Worm (Caenorhabditis elegans) whole organism, early embryonic: ENCODE results near the gene scl-23.

Experiments used
- B0310.2 ChIP-seq: sonication (generic microtip); optimal IDR thresholded peaks from 2 replicates; lab custom pipeline; 2016; ENCODE audit warnings: mild to moderate bottlenecking, missing genetic modification characterization, missing compliant biosample characterization
- F13C5.2 ChIP-seq: sonication (generic microtip); optimal IDR thresholded peaks from 2 replicates; lab custom pipeline; 2017; ENCODE audit warnings: mild to moderate bottlenecking, missing genetic modification characterization, inconsistent platforms, missing compliant biosample characterization
- aly-1 ChIP-seq: sonication (generic microtip); optimal IDR thresholded peaks from 2 replicates; lab custom pipeline; 2016; ENCODE audit warnings: missing genetic modification characterization, missing compliant biosample characterization
- ama-1 ChIP-seq: fragments of 150-350 bp; optimal IDR thresholded peaks from 2 replicates; lab custom pipeline; 2014
- ceh-13 ChIP-seq: fragments of 200-800 bp; sonication (Bioruptor generic); optimal IDR thresholded peaks from 2 replicates; lab custom pipeline; 2018; ENCODE audit warnings: mild to moderate bottlenecking, missing genetic modification characterization, missing compliant biosample characterization
- ceh-36 ChIP-seq: sonication (generic microtip); optimal IDR thresholded peaks from 2 replicates; lab custom pipeline; 2016; ENCODE audit warnings: missing genetic modification characterization, inconsistent platforms, missing compliant biosample characterization
- ets-7 ChIP-seq: sonication (generic microtip); optimal IDR thresholded peaks from 2 replicates; lab custom pipeline; 2016; ENCODE audit warnings: missing genotype, missing genetic modification characterization, missing compliant biosample characterization
- flt-1 ChIP-seq: fragments of 200-800 bp; sonication (Bioruptor generic); IDR thresholded peaks from 2 replicates; pipeline ENCODE4 v1.3.6; 2022; ENCODE audit warnings: missing genetic modification characterization, missing compliant biosample characterization
- hmbx-1 ChIP-seq: sonication (generic microtip); optimal IDR thresholded peaks from 2 replicates; lab custom pipeline; 2016; ENCODE audit warnings: mild to moderate bottlenecking, missing genetic modification characterization, missing compliant biosample characterization
- hmg-4 ChIP-seq: fragments of 200-800 bp; sonication (Bioruptor generic); optimal IDR thresholded peaks from 2 replicates; lab custom pipeline; 2018; ENCODE audit warnings: mild to moderate bottlenecking, missing genetic modification characterization, missing compliant biosample characterization
- hnd-1 ChIP-seq: sonication (generic microtip); optimal IDR thresholded peaks from 2 replicates; lab custom pipeline; 2016; ENCODE audit warnings: missing genetic modification characterization, missing compliant biosample characterization
- pes-1 ChIP-seq: fragments of 200-800 bp; sonication (Bioruptor generic); IDR thresholded peaks from 2 replicates; pipeline ENCODE4 v1.3.6; 2022; ENCODE audit warnings: missing genetic modification reagents, missing genetic modification characterization, missing compliant biosample characterization
- scrt-1 ChIP-seq: fragments of 200-800 bp; sonication (Bioruptor generic); IDR thresholded peaks from 2 replicates; pipeline ENCODE4 v1.3.6; 2022; ENCODE audit warnings: missing genetic modification characterization, missing compliant biosample characterization
- sea-1 ChIP-seq: fragments of 200-800 bp; sonication (Bioruptor generic); conservative IDR thresholded peaks from 2 replicates; pipeline ENCODE4 v1.3.6; 2022; ENCODE audit warnings: missing genetic modification characterization, missing compliant biosample characterization
- tbx-11 ChIP-seq: fragments of 200-800 bp; sonication (Bioruptor generic); IDR thresholded peaks from 2 replicates; pipeline ENCODE4 v1.3.6; 2022; ENCODE audit warnings: missing genetic modification characterization, missing compliant biosample characterization
- tbx-37 ChIP-seq: fragments of 200-800 bp; sonication (Bioruptor generic); conservative IDR thresholded peaks from 2 replicates; pipeline ENCODE4 v1.3.6; 2022; ENCODE audit warnings: missing genetic modification reagents, missing genetic modification characterization, missing compliant biosample characterization
- tra-4 ChIP-seq: sonication (generic microtip); optimal IDR thresholded peaks from 2 replicates; lab custom pipeline; 2017; ENCODE audit warnings: missing genetic modification characterization, missing compliant biosample characterization

The scl-23 gene

DNA sequence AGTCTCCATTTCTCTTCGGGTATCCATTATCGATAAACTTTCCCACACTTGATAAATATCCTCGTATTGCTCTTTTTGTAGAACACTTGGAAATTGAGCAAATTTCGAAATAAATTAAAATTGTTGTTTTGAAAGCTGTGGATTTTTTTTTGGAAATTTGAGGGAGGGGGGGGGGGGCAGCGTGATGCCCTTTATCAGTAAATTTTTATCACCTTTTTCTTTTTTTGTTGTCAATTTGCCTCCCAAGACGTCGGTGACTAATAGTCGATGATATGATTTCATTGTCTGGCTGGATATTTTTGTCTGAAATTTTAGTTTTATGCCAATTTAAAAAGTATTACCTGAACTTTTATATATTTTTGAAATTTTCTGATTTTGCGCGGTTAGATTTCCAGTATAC, at the start of gene scl-23:
scl-23 (minus strand) TSS at position 101 of the 400 bp plus-strand sequence.
- TF ChIP-seq ama-1 (lab: Kevin White, UChicago) (no peak), ets-7 (no peak), scrt-1 (GFP tag; lab: Robert Waterston, UW) (no peak), hmbx-1 (no peak), hmg-4 (GFP tag; lab: Kevin White, UChicago) (no peak), F13C5.2 (tag; lab: Kevin White, UChicago) (no peak), aly-1 (tag; lab: Kevin White, UChicago) (no peak), flt-1 (GFP tag; lab: Robert Waterston, UW) (no peak), ceh-13 (GFP tag; lab: Kevin White, UChicago) (no peak), pes-1 (GFP tag; lab: Robert Waterston, UW) (no peak), hnd-1 (tag; lab: Kevin White, UChicago) (no peak), tbx-37 (GFP tag; lab: Robert Waterston, UW) (no peak), tra-4 (tag; lab: Kevin White, UChicago) (no peak), B0310.2 (tag; lab: Kevin White, UChicago) (no peak), tbx-11 (no peak), sea-1 (GFP tag; lab: Robert Waterston, UW) (no peak), ceh-36 (tag; lab: Kevin White, UChicago) (no peak)

ce11 chrIV:139652-140051, 49.8 kb upstream of the scl-23 start:
- TF ChIP-seq scrt-1 (GFP tag; lab: Robert Waterston, UW) (no peak), hmbx-1 (no peak), ceh-13 (GFP tag; lab: Kevin White, UChicago) (no peak), ama-1 (lab: Kevin White, UChicago) (no peak), tbx-11 (no peak), B0310.2 (tag; lab: Kevin White, UChicago) (no peak), sea-1 (GFP tag; lab: Robert Waterston, UW) (no peak), ets-7 (no peak), ceh-36 (tag; lab: Kevin White, UChicago) (no peak), tra-4 (tag; lab: Kevin White, UChicago) (no peak), pes-1 (GFP tag; lab: Robert Waterston, UW) (no peak), flt-1 (GFP tag; lab: Robert Waterston, UW) (no peak), hmg-4 (GFP tag; lab: Kevin White, UChicago) (no peak), aly-1 (tag; lab: Kevin White, UChicago) (no peak), F13C5.2 (tag; lab: Kevin White, UChicago) (no peak), tbx-37 (GFP tag; lab: Robert Waterston, UW) (no peak)

ce11 chrIV:133968-134367, 44.1 kb upstream of the scl-23 start:
- TF ChIP-seq F13C5.2 (tag; lab: Kevin White, UChicago) (no peak), tra-4 (tag; lab: Kevin White, UChicago) (no peak), sea-1 (GFP tag; lab: Robert Waterston, UW) (no peak), ceh-36 (tag; lab: Kevin White, UChicago) (no peak), hmg-4 (GFP tag; lab: Kevin White, UChicago) (no peak), pes-1 (GFP tag; lab: Robert Waterston, UW) (no peak)

- TF ChIP-seq hmg-4 (GFP tag; lab: Kevin White, UChicago) (no peak), tra-4 (tag; lab: Kevin White, UChicago) (no peak), flt-1 (GFP tag; lab: Robert Waterston, UW) (no peak), ceh-13 (GFP tag; lab: Kevin White, UChicago) (no peak), tbx-11 (no peak), aly-1 (tag; lab: Kevin White, UChicago) (no peak), scrt-1 (GFP tag; lab: Robert Waterston, UW) (no peak), ceh-36 (tag; lab: Kevin White, UChicago) (no peak), tbx-37 (GFP tag; lab: Robert Waterston, UW) (no peak), F13C5.2 (tag; lab: Kevin White, UChicago) (no peak), pes-1 (GFP tag; lab: Robert Waterston, UW) (no peak), ets-7 (no peak), B0310.2 (tag; lab: Kevin White, UChicago) (no peak), ama-1 (lab: Kevin White, UChicago) (no peak), hmbx-1 (no peak), hnd-1 (tag; lab: Kevin White, UChicago) (no peak), sea-1 (GFP tag; lab: Robert Waterston, UW) (no peak)
Measured at ce11 chrIV:132095-132494, 42.2 kb upstream of the scl-23 start, which contains the start of gene daf-1. Gene daf-1, plus strand, starts transcription at chrIV:132416.

ce11 chrIV:130150-130549, 40.3 kb upstream of the scl-23 start:
- no peak for TF ChIP-seq scrt-1 (GFP tag; lab: Robert Waterston, UW)
- no peak for TF ChIP-seq B0310.2 (tag; lab: Kevin White, UChicago)
- TF ChIP-seq ceh-13 (GFP tag; lab: Kevin White, UChicago): no peak
- TF ChIP-seq hmg-4 (GFP tag; lab: Kevin White, UChicago): no peak
- TF ChIP-seq tra-4 (tag; lab: Kevin White, UChicago): no peak
- no peak for TF ChIP-seq flt-1 (GFP tag; lab: Robert Waterston, UW)
- no peak for TF ChIP-seq F13C5.2 (tag; lab: Kevin White, UChicago)

DNA sequence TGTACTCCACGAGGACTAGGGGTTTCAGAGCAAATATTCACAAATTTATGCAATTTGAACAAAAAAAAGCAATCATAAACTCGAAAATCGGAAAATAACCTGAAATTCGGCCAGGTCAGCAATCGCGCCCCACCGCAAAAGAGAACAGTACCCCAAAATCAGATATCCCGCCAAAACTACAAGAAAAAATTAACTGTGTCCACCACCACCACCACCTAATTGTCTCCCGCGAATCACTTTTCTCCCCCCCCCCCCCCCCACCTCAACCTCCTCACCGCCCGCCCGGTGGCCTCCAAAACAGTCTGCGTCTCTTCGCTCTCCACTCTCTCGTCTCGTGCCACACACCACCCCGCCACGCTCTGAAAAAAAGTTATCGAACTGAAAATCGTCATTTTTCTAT, 38.6 kb upstream of the scl-23 start:
- TF ChIP-seq hmbx-1 (no peak), hmg-4 (GFP tag; lab: Kevin White, UChicago) (peak; percentile 46), B0310.2 (tag; lab: Kevin White, UChicago) (peak; percentile 49), tbx-11 (0 out of 2 replicates have a peak, but pooled peaks have one; percentile 6)
